Fruit fly (Drosophila melanogaster): ENCODE data around the gene CG4914.

DNA sequence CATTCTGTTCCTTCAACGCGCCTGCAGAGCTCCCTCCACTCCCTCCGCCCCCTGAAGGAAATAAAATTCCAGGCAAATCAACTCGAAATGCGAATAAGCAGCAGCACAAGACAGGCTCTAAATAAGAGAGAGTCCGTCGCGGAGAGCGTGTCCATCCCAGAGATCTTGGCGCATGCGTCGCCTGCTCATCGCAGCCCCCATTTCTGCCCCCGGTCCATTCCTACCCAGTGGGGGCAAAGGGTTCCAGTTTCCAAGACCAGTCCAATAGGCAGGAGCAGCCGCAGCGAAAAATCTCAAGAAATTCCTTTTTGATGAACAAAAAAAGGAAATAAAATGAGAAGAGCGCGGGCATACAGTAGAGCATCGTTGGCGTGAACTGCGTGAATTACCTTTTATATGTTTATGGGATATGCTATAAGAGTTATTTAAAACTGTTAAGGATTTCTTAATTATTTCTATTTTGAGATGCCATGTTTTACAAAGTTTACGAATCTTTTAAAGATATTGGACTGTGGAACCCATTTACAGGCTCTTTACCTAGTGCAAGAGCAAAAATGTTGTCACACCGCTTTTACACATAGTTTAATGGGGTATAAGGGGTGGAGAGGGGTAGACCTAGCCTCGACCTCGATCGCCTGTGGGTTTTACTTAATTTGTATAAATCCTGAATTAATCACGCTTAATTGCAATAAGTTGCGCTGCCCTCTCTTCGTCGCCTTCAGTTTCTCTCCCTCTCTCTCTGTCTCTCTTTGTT, 43.8 kb downstream of the CG4914 start:
- TF ChIP-seq Sox102F (GFP tag; optimal IDR thresholded peaks at IDR 0.05) (peak; percentile 84), net (GFP tag; optimal IDR thresholded peaks at IDR 0.05) (peak; percentile 89), CG10631 (GFP tag; optimal IDR thresholded peaks at IDR 0.05) (peak; percentile 95), lz (GFP tag; optimal IDR thresholded peaks at IDR 0.05) (peak; percentile 90), CG6792 (GFP tag; optimal IDR thresholded peaks at IDR 0.05) (peak; percentile 91), Sox14 (GFP tag; optimal IDR thresholded peaks at IDR 0.05) (peak; percentile 93), CG6276 (GFP tag; optimal IDR thresholded peaks at IDR 0.05) (peak; percentile 77), spab (GFP tag; optimal IDR thresholded peaks at IDR 0.05) (peak; percentile 95), cyc (GFP tag; optimal IDR thresholded peaks at IDR 0.05) (peak; percentile 90)
